In genomic region chrII:4228112-4228770, ce11 we compare ENCODE assay signal across 2 worm cellular contexts.
TF ChIP-seq lines count a peak whose summit lies in the region.

No protein-coding gene starts in this region.

TF ChIP-seq in whole organism, L4 larva, 104 proteins besides CTCF, POLR2A, EP300 and RAD21 (continued from another document):
- TF ChIP-seq ztf-11 (tag; optimal IDR thresholded peaks at IDR 0.05; lab: Kevin White, UChicago) (no peak), aly-2 (tag; optimal IDR thresholded peaks at IDR 0.05; lab: Kevin White, UChicago) (no peak), F10B5.3 (tag; optimal IDR thresholded peaks at IDR 0.05; lab: Kevin White, UChicago) (no peak), spr-3 (GFP tag; optimal IDR thresholded peaks at IDR 0.05; lab: Kevin White, UChicago) (no peak), egl-27 (tag; optimal IDR thresholded peaks at IDR 0.05; lab: Kevin White, UChicago) (no peak), nhr-10 (tag; optimal IDR thresholded peaks at IDR 0.05; lab: Kevin White, UChicago) (no peak), F37D6.2 (tag; optimal IDR thresholded peaks at IDR 0.05; lab: Kevin White, UChicago) (no peak), saeg-2 (GFP tag; IDR thresholded peaks at IDR 0.05; lab: Robert Waterston, UW) (0 out of 2 replicates have a peak, but pooled peaks have one; percentile 29), cey-2 (tag; optimal IDR thresholded peaks at IDR 0.05; lab: Kevin White, UChicago; ENCODE audit: borderline replicate concordance, insufficient read depth) (no peak), ctbp-1 (GFP tag; IDR thresholded peaks at IDR 0.05; lab: Robert Waterston, UW) (no peak), dpl-1 (GFP tag; optimal IDR thresholded peaks at IDR 0.05; lab: Kevin White, UChicago) (no peak), T26A8.4 (GFP tag; IDR thresholded peaks at IDR 0.05; lab: Robert Waterston, UW) (no peak), ces-1 (GFP tag; optimal IDR thresholded peaks at IDR 0.05; lab: Kevin White, UChicago) (no peak), spr-1 (tag; optimal IDR thresholded peaks at IDR 0.05; lab: Kevin White, UChicago) (no peak), lir-3 (tag; optimal IDR thresholded peaks at IDR 0.05; lab: Kevin White, UChicago) (no peak), unc-39 (tag; optimal IDR thresholded peaks at IDR 0.05; lab: Kevin White, UChicago) (no peak), ceh-20 (GFP tag; IDR thresholded peaks at IDR 0.05; lab: Robert Waterston, UW) (no peak), hif-1 (tag; optimal IDR thresholded peaks at IDR 0.05; lab: Kevin White, UChicago) (no peak), fos-1 (tag; optimal IDR thresholded peaks at IDR 0.05; lab: Kevin White, UChicago) (no peak), nhr-25 (tag; optimal IDR thresholded peaks at IDR 0.05; lab: Kevin White, UChicago; ENCODE audit: borderline replicate concordance, insufficient read depth) (no peak), madf-5 (GFP tag; IDR thresholded peaks at IDR 0.05; lab: Robert Waterston, UW) (no peak), hmg-1.1 (GFP tag; IDR thresholded peaks at IDR 0.05; lab: Robert Waterston, UW) (no peak), zag-1 (tag; optimal IDR thresholded peaks at IDR 0.05; lab: Kevin White, UChicago) (no peak), nhr-111 (GFP tag; optimal IDR thresholded peaks at IDR 0.05; lab: Kevin White, UChicago) (peak; percentile 33), pha-4 (GFP tag; IDR thresholded peaks at IDR 0.05; lab: Robert Waterston, UW) (peak; percentile 53), pha-4 (tag; optimal IDR thresholded peaks at IDR 0.05; lab: Kevin White, UChicago) (no peak), zfp-2 (tag; optimal IDR thresholded peaks at IDR 0.05; lab: Kevin White, UChicago) (no peak), hlh-30 (tag; optimal IDR thresholded peaks at IDR 0.05; lab: Kevin White, UChicago; ENCODE audit: insufficient read depth) (no peak), Y48G9A.11 (GFP tag; IDR thresholded peaks at IDR 0.05; lab: Robert Waterston, UW) (peak; percentile 29; the same call in 1 of the 2 replicates), zip-2 (tag; optimal IDR thresholded peaks at IDR 0.05; lab: Kevin White, UChicago) (no peak), R02D3.7 (tag; optimal IDR thresholded peaks at IDR 0.05; lab: Kevin White, UChicago) (no peak)

TF ChIP-seq in whole organism, young adult, 124 proteins besides CTCF, POLR2A, EP300 and RAD21 (continued from another document):
- TF ChIP-seq rpc-1 (optimal IDR thresholded peaks at IDR 0.05; lab: Kevin White, UChicago) (no peak), rpc-1 (tag; optimal IDR thresholded peaks at IDR 0.05; lab: Kevin White, UChicago) (no peak), chd-7 (tag; optimal IDR thresholded peaks at IDR 0.05; lab: Kevin White, UChicago) (peak; percentile 10), bed-2 (GFP tag; IDR thresholded peaks at IDR 0.05; lab: Robert Waterston, UW) (no peak), attf-6 (GFP tag; IDR thresholded peaks at IDR 0.05; lab: Robert Waterston, UW) (no peak), nhr-80 (tag; optimal IDR thresholded peaks at IDR 0.05; lab: Kevin White, UChicago) (no peak), K11D2.4 (GFP tag; IDR thresholded peaks at IDR 0.05; lab: Robert Waterston, UW) (no peak), T26A5.8 (tag; optimal IDR thresholded peaks at IDR 0.05; lab: Kevin White, UChicago) (no peak), lag-1 (GFP tag; IDR thresholded peaks at IDR 0.05; lab: Robert Waterston, UW) (no peak), F55B11.4 (tag; optimal IDR thresholded peaks at IDR 0.05; lab: Kevin White, UChicago; ENCODE audit: borderline replicate concordance, insufficient read depth) (no peak), ztf-28 (GFP tag; IDR thresholded peaks at IDR 0.05; lab: Robert Waterston, UW) (no peak), F52B5.7 (tag; optimal IDR thresholded peaks at IDR 0.05; lab: Kevin White, UChicago) (no peak), repo-1 (tag; optimal IDR thresholded peaks at IDR 0.05; lab: Kevin White, UChicago) (no peak), ceh-27 (GFP tag; optimal IDR thresholded peaks at IDR 0.05; lab: Kevin White, UChicago) (no peak), rcor-1 (GFP tag; IDR thresholded peaks at IDR 0.05; lab: Robert Waterston, UW) (no peak; the same call in 1 of the 2 replicates), atf-7 (tag; optimal IDR thresholded peaks at IDR 0.05; lab: Kevin White, UChicago) (no peak), lir-1 (GFP tag; conservative IDR thresholded peaks at IDR 0.05; lab: Robert Waterston, UW) (no peak), zfh-2 (GFP tag; conservative IDR thresholded peaks at IDR 0.05; lab: Robert Waterston, UW) (peak; percentile 74), dpff-1 (tag; optimal IDR thresholded peaks at IDR 0.05; lab: Kevin White, UChicago) (no peak), ztf-22 (GFP tag; optimal IDR thresholded peaks at IDR 0.05; lab: Kevin White, UChicago) (no peak), K12H6.12 (tag; optimal IDR thresholded peaks at IDR 0.05; lab: Kevin White, UChicago) (no peak), F57A8.1 (GFP tag; optimal IDR thresholded peaks at IDR 0.05; lab: Kevin White, UChicago) (no peak), rec-8 (tag; optimal IDR thresholded peaks at IDR 0.05; lab: Kevin White, UChicago) (no peak), die-1 (tag; optimal IDR thresholded peaks at IDR 0.05; lab: Kevin White, UChicago) (no peak), mel-28 (tag; optimal IDR thresholded peaks at IDR 0.05; lab: Kevin White, UChicago; ENCODE audit: borderline replicate concordance) (no peak), snpc-3.4 (tag; optimal IDR thresholded peaks at IDR 0.05; lab: Kevin White, UChicago) (no peak), F33H1.4 (GFP tag; IDR thresholded peaks at IDR 0.05; lab: Robert Waterston, UW) (peak; percentile 49), F37B4.10 (GFP tag; IDR thresholded peaks at IDR 0.05; lab: Robert Waterston, UW) (no peak), Y79H2A.3 (GFP tag; conservative IDR thresholded peaks at IDR 0.05; lab: Robert Waterston, UW) (no peak), sea-2 (GFP tag; IDR thresholded peaks at IDR 0.05; lab: Robert Waterston, UW) (no peak), F39B2.1 (GFP tag; IDR thresholded peaks at IDR 0.05; lab: Robert Waterston, UW) (0 out of 2 replicates have a peak, but pooled peaks have one; percentile 30), nfyb-1 (GFP tag; IDR thresholded peaks at IDR 0.05; lab: Robert Waterston, UW) (0 out of 2 replicates have a peak, but pooled peaks have one; percentile 35), lin-54 (GFP tag; optimal IDR thresholded peaks at IDR 0.05; lab: Kevin White, UChicago) (peak; percentile 18), B0336.3 (GFP tag; IDR thresholded peaks at IDR 0.05; lab: Robert Waterston, UW) (peak; percentile 77), madf-8 (GFP tag; conservative IDR thresholded peaks at IDR 0.05; lab: Robert Waterston, UW) (no peak), madf-3 (GFP tag; IDR thresholded peaks at IDR 0.05; lab: Robert Waterston, UW) (no peak), dox-1 (GFP tag; IDR thresholded peaks at IDR 0.05; lab: Robert Waterston, UW) (peak; percentile 4; the same call in 1 of the 2 replicates), let-526 (GFP tag; IDR thresholded peaks at IDR 0.05; lab: Robert Waterston, UW) (no peak), Y67H2A.10 (GFP tag; conservative IDR thresholded peaks at IDR 0.05; lab: Robert Waterston, UW) (no peak)
